Worm (Caenorhabditis elegans) whole organism, L1 larva: ENCODE measurements around the gene T28A11.17.

Experiments used
- Y116A8C.19 ChIP-seq: sonication (generic microtip); optimal IDR thresholded peaks from 2 replicates; lab custom pipeline; 2016; ENCODE audit warnings: missing compliant biosample characterization, missing genetic modification characterization, borderline replicate concordance
- fkh-10 ChIP-seq: sonication (generic microtip); optimal IDR thresholded peaks from 2 replicates; lab custom pipeline; 2017; ENCODE audit warnings: missing biosample characterization, missing genetic modification reagents, missing genetic modification characterization
- hlh-17 ChIP-seq: fragments of 200-800 bp; sonication (Bioruptor generic); optimal IDR thresholded peaks from 2 replicates; lab custom pipeline; 2018; ENCODE audit warnings: missing genetic modification characterization, mild to moderate bottlenecking, missing compliant biosample characterization, moderate library complexity, borderline replicate concordance
- lin-15B ChIP-seq: fragments of 150-350 bp; sonication (generic microtip); optimal IDR thresholded peaks from 3 replicates; lab custom pipeline; 2014; ENCODE audit warnings: missing biosample characterization, missing genetic modification characterization
- lin-39 ChIP-seq: fragments of 150-350 bp; optimal IDR thresholded peaks from 2 replicates; lab custom pipeline; 2014; ENCODE audit warnings: missing biosample characterization, missing genetic modification reagents, missing genetic modification characterization
- lsy-2 ChIP-seq, 2 experiments: fragments of 150-350 bp; optimal IDR thresholded peaks; 2 replicates each; lab custom pipeline; 2014; ENCODE audit warnings: missing biosample characterization in 2 of 2, missing genetic modification characterization in 2 of 2
- mep-1 ChIP-seq: fragments of 150-350 bp; optimal IDR thresholded peaks from 2 replicates; lab custom pipeline; 2014; ENCODE audit warnings: missing biosample characterization, missing genetic modification characterization
- nhr-12 ChIP-seq: sonication (generic microtip); optimal IDR thresholded peaks from 2 replicates; lab custom pipeline; 2017; ENCODE audit warnings: missing biosample characterization, missing genetic modification characterization
- nhr-77 ChIP-seq: fragments of 150-350 bp; optimal IDR thresholded peaks from 2 replicates; lab custom pipeline; 2014; ENCODE audit warnings: missing biosample characterization, missing genetic modification characterization
- tbx-2 ChIP-seq: sonication (generic microtip); optimal IDR thresholded peaks from 2 replicates; lab custom pipeline; 2016; ENCODE audit warnings: missing genetic modification characterization, missing compliant biosample characterization
- unc-30 ChIP-seq: sonication (generic microtip); optimal IDR thresholded peaks from 2 replicates; lab custom pipeline; 2017; ENCODE audit warnings: missing biosample characterization, missing genetic modification characterization
- unc-62 ChIP-seq: fragments of 150-350 bp; optimal IDR thresholded peaks from 2 replicates; lab custom pipeline; 2014; ENCODE audit warnings: missing biosample characterization, missing genetic modification reagents, missing genetic modification characterization

ce11 chrV:3236610-3237009, 29.5 kb downstream of the T28A11.17 start, which contains the start of the genes K08D9.9 and str-16:
- no peak for TF ChIP-seq nhr-77 (tag; lab: Kevin White, UChicago)
- TF ChIP-seq nhr-12, result no peak
- TF ChIP-seq fkh-10 (GFP tag; lab: Kevin White, UChicago), result no peak
- TF ChIP-seq hlh-17 (GFP tag; lab: Kevin White, UChicago), result no peak
- no peak for TF ChIP-seq unc-30 (tag; lab: Kevin White, UChicago)
- no peak for TF ChIP-seq lin-15B (tag; lab: Kevin White, UChicago)
- TF ChIP-seq tbx-2, result no peak
- TF ChIP-seq Y116A8C.19 (tag; lab: Kevin White, UChicago), result no peak
- TF ChIP-seq unc-62 (GFP tag; lab: Kevin White, UChicago), result no peak
- TF ChIP-seq mep-1 (tag; lab: Kevin White, UChicago), result no peak
- TF ChIP-seq lin-39, result no peak
- TF ChIP-seq lsy-2 (tag; optimal IDR thresholded peaks at IDR 0.05; lab: Kevin White, UChicago), result no peak
